Fruit fly (Drosophila melanogaster): ENCODE data around the gene Pus7.

Gene Pus7

DNA sequence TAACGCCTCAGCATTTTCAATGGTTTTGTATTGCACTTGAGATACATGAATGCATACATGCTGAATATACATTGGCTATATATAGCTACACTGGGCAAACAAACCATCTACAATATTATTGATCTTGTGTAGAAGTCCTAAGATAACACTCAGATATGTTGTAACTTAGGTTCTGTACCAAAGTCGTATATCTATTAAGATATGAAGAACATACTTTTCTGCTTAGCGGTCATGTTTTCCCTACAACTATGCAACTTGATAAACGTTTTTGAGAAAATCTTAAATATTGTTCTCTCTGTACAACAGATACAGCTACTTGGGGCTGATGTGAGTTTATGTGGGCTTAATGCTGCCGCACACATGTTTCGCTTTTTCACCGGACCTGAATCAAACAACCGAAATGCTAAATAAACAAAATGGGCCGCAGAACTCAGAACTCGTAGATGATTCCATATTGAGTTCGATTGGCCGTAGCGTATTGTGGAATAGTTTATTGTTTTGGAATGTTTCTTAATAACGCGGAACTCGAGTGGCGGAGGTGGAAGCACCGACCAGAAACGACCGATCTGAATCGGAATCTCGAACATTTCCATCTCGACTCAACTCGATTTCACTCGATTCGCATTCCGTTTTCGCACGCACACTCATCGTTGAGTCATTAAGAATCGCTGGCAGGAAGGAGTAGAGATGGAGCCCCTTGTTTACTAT, 39.5 kb downstream of the Pus7 start (continued):
- TF ChIP-seq jumu (GFP tag; optimal IDR thresholded peaks at IDR 0.05) = peak; percentile 9
- TF ChIP-seq Dek (tag; optimal IDR thresholded peaks at IDR 0.05) = no peak
- peak; percentile 24 for TF ChIP-seq tio (GFP tag; optimal IDR thresholded peaks at IDR 0.05)
- TF ChIP-seq CG17359 (tag; optimal IDR thresholded peaks at IDR 0.05) = peak; percentile 56
- no peak for TF ChIP-seq CG18011 (GFP tag; optimal IDR thresholded peaks at IDR 0.05)
- TF ChIP-seq nerfin-2 (GFP tag; IDR thresholded peaks at IDR 0.05; ENCODE audit: partially characterized antibody) = no peak
- TF ChIP-seq ase (GFP tag; IDR thresholded peaks at IDR 0.05) = 0 out of 3 replicates have a peak, but pooled peaks have one; percentile 43
- peak; percentile 34 for TF ChIP-seq CG9437 (GFP tag; optimal IDR thresholded peaks at IDR 0.05)
- TF ChIP-seq oc (tag; optimal IDR thresholded peaks at IDR 0.05) = peak; percentile 44
- TF ChIP-seq CG7745 (tag; optimal IDR thresholded peaks at IDR 0.05) = no peak
- peak; percentile 11 for TF ChIP-seq fd102C (GFP tag; optimal IDR thresholded peaks at IDR 0.05)
- peak; percentile 61 for TF ChIP-seq kah (GFP tag; optimal IDR thresholded peaks at IDR 0.05)
- peak; percentile 17 to 78 for TF ChIP-seq bsh (GFP tag; optimal IDR thresholded peaks at IDR 0.05)
- peak; percentile 59 for TF ChIP-seq Oli (tag; optimal IDR thresholded peaks at IDR 0.05)
- TF ChIP-seq btn (GFP tag; optimal IDR thresholded peaks at IDR 0.05) = peak; percentile 42
- TF ChIP-seq Dfd (GFP tag; optimal IDR thresholded peaks at IDR 0.05) = no peak
- TF ChIP-seq D (optimal IDR thresholded peaks at IDR 0.05) = no peak
- peak; percentile 56 for TF ChIP-seq D (GFP tag; optimal IDR thresholded peaks at IDR 0.05)
- no peak for TF ChIP-seq prd (optimal IDR thresholded peaks at IDR 0.05)
- TF ChIP-seq prd (GFP tag; IDR thresholded peaks at IDR 0.05) = peak; percentile 62
- TF ChIP-seq bbx (GFP tag; IDR thresholded peaks at IDR 0.05; ENCODE audit: partially characterized antibody) = no peak
- TF ChIP-seq CG31441 (GFP tag; IDR thresholded peaks at IDR 0.05) = peak; percentile 80
- peak; percentile 3 for TF ChIP-seq CG30020 (tag; optimal IDR thresholded peaks at IDR 0.05)
- peak; percentile 70 for TF ChIP-seq CG2678 (tag; optimal IDR thresholded peaks at IDR 0.05)
- TF ChIP-seq CG4707 (GFP tag; optimal IDR thresholded peaks at IDR 0.05) = peak; percentile 51
- TF ChIP-seq CG13894 (tag; optimal IDR thresholded peaks at IDR 0.05) = peak; percentile 45
- TF ChIP-seq onecut (GFP tag; IDR thresholded peaks at IDR 0.05) = peak; percentile 16; the same call in 1 of the 2 replicates
- TF ChIP-seq Dbx (GFP tag; IDR thresholded peaks at IDR 0.05) = 0 out of 3 replicates have a peak, but pooled peaks have one; percentile 19
- TF ChIP-seq dmrt11E (tag; optimal IDR thresholded peaks at IDR 0.05) = peak; percentile 62
- TF ChIP-seq ewg (GFP tag; optimal IDR thresholded peaks at IDR 0.05) = peak; percentile 12
- TF ChIP-seq CG32767 (GFP tag; IDR thresholded peaks at IDR 0.05) = peak; percentile 65
- TF ChIP-seq ac (GFP tag; optimal IDR thresholded peaks at IDR 0.05) = no peak
- TF ChIP-seq CG8290 (GFP tag; optimal IDR thresholded peaks at IDR 0.05) = peak; percentile 18
- TF ChIP-seq CG8290 (tag; optimal IDR thresholded peaks at IDR 0.05) = peak in 1 of 2 experiments; percentile 37
- TF ChIP-seq twi (tag; optimal IDR thresholded peaks at IDR 0.05) = peak; percentile 93
- TF ChIP-seq CG15514 (GFP tag; optimal IDR thresholded peaks at IDR 0.05) = peak; percentile 7
- peak; percentile 93 for TF ChIP-seq Med (GFP tag)
- peak; percentile 24 for TF ChIP-seq disco-r (GFP tag; optimal IDR thresholded peaks at IDR 0.05)
- peak; percentile 15 for TF ChIP-seq CG10147 (GFP tag; optimal IDR thresholded peaks at IDR 0.05)
- TF ChIP-seq pros (GFP tag; optimal IDR thresholded peaks at IDR 0.05) = no peak
- TF ChIP-seq CG14441 (GFP tag; IDR thresholded peaks at IDR 0.05) = peak; percentile 12; the same call in 1 of the 2 replicates
- peak; percentile 11 for TF ChIP-seq CG13296 (GFP tag; optimal IDR thresholded peaks at IDR 0.05)
- peak; percentile 39 for TF ChIP-seq CG17568 (GFP tag; optimal IDR thresholded peaks at IDR 0.05)
- peak; percentile 18 for TF ChIP-seq salm (tag; optimal IDR thresholded peaks at IDR 0.05)
- TF ChIP-seq CG17612 (GFP tag; IDR thresholded peaks at IDR 0.05) = no peak
- TF ChIP-seq jing (GFP tag; optimal IDR thresholded peaks at IDR 0.05) = peak; percentile 32
- no peak for TF ChIP-seq Doc3 (GFP tag; IDR thresholded peaks at IDR 0.05; ENCODE audit: partially characterized antibody)
- TF ChIP-seq wek (GFP tag; optimal IDR thresholded peaks at IDR 0.05) = peak; percentile 30
- peak; percentile 54 for TF ChIP-seq CG12236 (GFP tag; optimal IDR thresholded peaks at IDR 0.05)

Data from whole organism, embryonic.